Worm (Caenorhabditis elegans) whole organism, dauer: ENCODE data around the gene pros-1.

Experiments
- unc-62 ChIP-seq: sonication (generic microtip); optimal IDR thresholded peaks from 2 replicates; lab custom pipeline; 2017; ENCODE audit warnings: missing biosample characterization, missing genetic modification reagents, missing genetic modification characterization

Gene pros-1

ce11 chrIII:8051838-8052237 is 15.3 kb upstream of the pros-1 start:
- TF ChIP-seq unc-62 (GFP tag; lab: Kevin White, UChicago): no peak

DNA sequence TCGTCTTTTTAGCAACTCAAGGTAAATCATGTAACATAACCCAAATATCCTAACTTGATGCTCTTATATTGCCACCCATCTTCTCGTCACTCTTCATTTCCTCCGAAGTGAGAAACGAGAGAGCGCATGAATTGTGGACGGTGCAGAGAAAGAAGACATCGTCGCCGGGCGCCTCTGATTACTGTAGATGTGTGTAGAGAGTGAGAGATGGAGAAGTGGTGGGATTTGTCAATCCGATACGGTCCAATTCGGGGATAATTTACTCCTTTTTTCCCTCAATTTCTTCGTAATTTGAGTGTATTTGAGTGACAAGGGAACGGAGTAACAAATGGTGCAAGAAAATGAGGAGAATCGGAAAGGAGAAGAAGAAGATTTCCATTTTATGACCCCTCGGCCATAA is 6.0 kb upstream of the pros-1 start:
- no peak for TF ChIP-seq unc-62 (GFP tag; lab: Kevin White, UChicago)

ce11 chrIII:8063659-8064058 is 3.4 kb upstream of the pros-1 start:
- no peak for TF ChIP-seq unc-62 (GFP tag; lab: Kevin White, UChicago)

DNA sequence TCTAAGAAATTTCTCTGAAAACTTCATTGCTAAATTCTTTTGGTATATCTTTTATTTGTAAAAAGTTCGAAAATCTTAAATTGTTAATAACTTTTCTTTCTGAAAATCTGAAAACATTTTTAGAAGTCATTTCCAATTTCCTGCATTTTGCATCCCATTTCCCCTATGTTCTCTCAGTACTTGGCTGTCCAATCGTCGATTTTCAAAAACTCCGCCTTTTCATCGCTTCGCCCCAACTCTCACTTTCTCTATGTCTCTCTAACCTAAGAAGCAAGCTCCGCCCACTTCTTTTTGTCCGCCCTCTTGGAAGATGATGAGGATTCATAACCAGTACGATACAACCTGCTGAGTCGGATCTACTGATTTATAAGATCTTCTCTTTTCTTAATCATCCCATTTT is 2.0 kb upstream of the pros-1 start:
- no peak for TF ChIP-seq unc-62 (GFP tag; lab: Kevin White, UChicago)

ce11 chrIII:8067798-8068197 is 709 bp downstream of the pros-1 start:
- TF ChIP-seq unc-62 (GFP tag; lab: Kevin White, UChicago): no peak

DNA sequence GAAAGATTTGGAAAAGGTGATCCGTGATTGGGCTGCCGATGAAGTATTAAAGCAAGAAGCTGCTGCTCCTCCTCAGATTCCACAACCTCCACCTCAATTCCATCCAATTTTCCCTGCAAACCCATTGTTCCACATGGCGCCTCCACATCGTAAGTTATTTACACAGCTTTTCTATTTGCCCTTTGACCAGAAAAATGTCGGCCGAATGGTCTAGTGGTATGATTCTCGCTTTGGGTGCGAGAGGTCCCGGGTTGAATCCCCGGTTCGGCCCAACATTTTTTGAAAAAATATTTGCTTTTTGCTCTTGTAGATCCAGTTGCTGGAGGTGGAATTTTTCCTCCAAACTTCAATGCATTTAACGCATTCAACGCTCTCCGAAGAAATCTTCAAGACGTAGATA is 2.1 kb downstream of the pros-1 start:
- TF ChIP-seq unc-62 (GFP tag; lab: Kevin White, UChicago): no peak

- TF ChIP-seq unc-62 (GFP tag; lab: Kevin White, UChicago): no peak
Measured at ce11 chrIII:8077180-8077579, 10.1 kb downstream of the pros-1 start.

DNA sequence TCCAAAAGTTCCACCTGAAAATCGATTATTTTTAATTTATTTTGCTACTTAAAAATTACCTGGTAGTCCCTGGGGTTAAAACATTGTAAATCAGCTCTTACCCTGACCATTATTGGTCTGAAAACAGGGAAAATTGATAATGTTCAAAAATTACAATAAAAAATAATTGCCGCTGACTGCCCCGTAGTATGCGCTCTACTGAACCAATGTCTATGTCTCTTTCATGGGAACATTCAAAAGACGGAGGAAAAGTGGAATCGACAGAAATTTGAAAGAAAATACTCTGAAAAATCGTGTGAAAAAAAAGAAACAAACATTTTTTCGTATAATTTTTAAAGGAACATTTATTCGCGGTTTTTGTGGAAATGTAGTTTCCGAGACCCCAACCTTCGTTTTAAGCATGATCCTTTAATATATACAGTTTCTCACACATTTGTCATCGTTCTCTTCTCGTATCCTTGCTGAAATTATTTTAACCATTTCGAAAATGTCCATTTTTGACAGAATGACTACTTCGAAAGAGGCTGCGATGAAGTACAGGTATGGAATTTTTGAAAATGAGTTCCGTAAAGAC is 13.2 kb downstream of the pros-1 start, which contains the start of the genes dcr-1 and apc-2:
dcr-1 (minus strand) TSS at position 117 of the 574 bp plus-strand sequence.
apc-2 (plus strand) TSS at position 465 of the 574 bp plus-strand sequence.
- TF ChIP-seq unc-62 (GFP tag; lab: Kevin White, UChicago): no peak

DNA sequence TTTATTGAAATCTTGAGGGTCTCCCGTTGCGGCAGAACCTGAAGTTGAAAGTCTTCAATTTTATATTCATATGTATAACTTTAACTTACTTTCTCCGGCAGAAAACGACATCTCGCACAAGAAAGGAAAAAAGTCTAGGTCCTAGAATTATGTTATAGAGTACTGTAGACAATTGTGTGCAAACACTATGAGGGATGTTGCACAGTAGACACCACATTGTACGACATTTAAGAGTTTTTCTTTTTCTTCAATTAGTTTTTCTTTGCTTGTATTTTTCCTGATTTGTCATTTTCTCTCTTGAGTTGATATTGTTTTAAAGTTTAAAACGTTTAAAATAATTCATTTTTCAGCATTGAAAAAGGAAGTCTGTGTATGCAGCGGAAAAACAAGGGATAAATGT is 18.3 kb downstream of the pros-1 start, which contains the start of the genes K06H7.7 and grp-1:
K06H7.7 (minus strand) TSS at position 121 of the 400 bp plus-strand sequence.
grp-1 (plus strand) TSS at position 351 of the 400 bp plus-strand sequence.
- no peak for TF ChIP-seq unc-62 (GFP tag; lab: Kevin White, UChicago)

- no peak for TF ChIP-seq unc-62 (GFP tag; lab: Kevin White, UChicago)
Measured at ce11 chrIII:8088235-8088634, 21.1 kb downstream of the pros-1 start, which contains the start of gene vms-1. vms-1 (plus strand) TSS chrIII:8088535.

DNA sequence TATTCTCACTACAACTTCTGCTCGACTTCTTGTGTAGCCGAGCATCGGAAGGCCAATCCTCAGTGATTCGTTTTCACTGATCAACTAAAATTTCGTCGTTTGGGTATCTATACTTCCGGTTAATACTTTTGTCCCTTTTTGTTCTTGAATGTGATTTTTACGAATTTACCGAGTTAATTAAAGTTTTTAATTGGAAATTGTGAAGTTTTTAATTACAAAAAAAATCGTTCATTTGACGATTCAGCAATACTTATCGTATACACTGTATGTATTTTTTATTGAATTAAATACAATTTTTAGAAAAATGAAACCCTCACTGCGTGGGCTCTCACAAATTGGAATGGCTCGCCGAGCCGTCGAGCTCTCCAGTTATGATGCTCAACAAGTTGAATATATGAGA is 24.3 kb downstream of the pros-1 start, which contains the start of gene idi-1:
idi-1 (plus strand) TSS at position 301 of the 400 bp plus-strand sequence.
- no peak for TF ChIP-seq unc-62 (GFP tag; lab: Kevin White, UChicago)

DNA sequence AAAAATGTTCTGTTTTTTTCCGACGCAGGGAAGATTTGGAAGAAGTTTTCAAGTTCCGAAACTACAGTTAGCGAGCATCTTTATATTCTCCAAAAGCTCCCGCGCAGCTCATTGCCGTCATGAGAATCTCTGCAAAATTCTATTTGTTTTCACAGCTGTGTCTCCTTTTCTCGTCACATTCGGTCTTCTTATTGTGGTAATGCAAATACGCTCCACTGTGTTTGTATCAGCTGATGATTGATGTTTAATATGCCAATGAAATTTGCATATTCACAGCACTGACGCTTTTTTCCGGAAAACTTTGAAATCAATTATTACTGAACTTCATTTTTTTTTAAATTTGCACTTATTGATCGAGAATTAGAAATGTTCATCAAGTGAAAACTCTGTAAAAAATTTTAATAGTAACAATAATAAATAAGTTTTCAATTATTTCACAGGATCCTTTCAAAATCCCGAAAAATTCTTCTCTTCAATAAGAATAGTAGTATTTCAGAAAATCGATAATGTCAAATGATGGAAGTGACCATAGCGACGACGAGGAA is 26.1 kb downstream of the pros-1 start, which contains the start of gene K06H7.2:
K06H7.2 (plus strand) TSS at position 495 of the 545 bp plus-strand sequence.
- TF ChIP-seq unc-62 (GFP tag; lab: Kevin White, UChicago): no peak

ce11 chrIII:8098116-8098515 is 31.0 kb downstream of the pros-1 start, which contains the start of gene K06H7.8:
K06H7.8 (minus strand) TSS chrIII:8098216.
- TF ChIP-seq unc-62 (GFP tag; lab: Kevin White, UChicago): no peak

ce11 chrIII:8099022-8099421 is 31.9 kb downstream of the pros-1 start, which contains the start of gene K06H7.1:
K06H7.1 (plus strand) TSS chrIII:8099322.
- no peak for TF ChIP-seq unc-62 (GFP tag; lab: Kevin White, UChicago)

ce11 chrIII:8100960-8101359 is 33.9 kb downstream of the pros-1 start, which contains the start of gene plk-1:
plk-1 (plus strand) TSS chrIII:8101348.
- no peak for TF ChIP-seq unc-62 (GFP tag; lab: Kevin White, UChicago)

DNA sequence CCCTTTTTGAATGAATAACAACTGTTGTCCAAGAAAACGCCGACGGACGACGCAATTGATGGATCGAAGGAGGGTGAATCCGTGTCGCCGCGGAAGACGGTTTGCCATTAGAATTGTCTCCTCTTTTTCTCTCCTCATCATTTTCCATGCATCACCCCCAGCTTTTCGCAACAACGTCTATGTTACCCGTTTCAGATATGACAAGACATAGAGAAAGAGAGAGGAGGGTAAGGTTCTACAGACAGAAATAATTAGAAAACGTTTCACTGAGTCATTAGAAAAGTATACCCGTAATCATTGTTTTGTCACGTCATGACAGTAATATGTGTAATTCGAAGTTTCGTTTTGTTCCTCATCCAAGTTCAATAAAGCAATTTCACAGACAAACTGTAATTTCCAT is 38.7 kb downstream of the pros-1 start:
- TF ChIP-seq unc-62 (GFP tag; lab: Kevin White, UChicago): no peak

ce11 chrIII:8106476-8106875 is 39.4 kb downstream of the pros-1 start:
- no peak for TF ChIP-seq unc-62 (GFP tag; lab: Kevin White, UChicago)
